Worm (Caenorhabditis elegans) whole organism, mixed stage, embryonic: ENCODE measurements around the gene gcy-6.

Experiments
- M03D4.4 ChIP-seq: sonication (generic microtip); optimal IDR thresholded peaks from 2 replicates; lab custom pipeline; 2017; ENCODE audit warnings: mild to moderate bottlenecking, missing genetic modification characterization, missing compliant biosample characterization
- bed-3 ChIP-seq: fragments of 200-800 bp; sonication (Bioruptor generic); optimal IDR thresholded peaks from 3 replicates; lab custom pipeline; 2018; ENCODE audit warnings: mild to moderate bottlenecking, missing genetic modification characterization, moderate library complexity, missing compliant biosample characterization
- blmp-1 ChIP-seq: fragments of 150-350 bp; optimal IDR thresholded peaks from 2 replicates; lab custom pipeline; 2014; ENCODE audit warnings: missing biosample characterization, missing genetic modification characterization
- ceh-39 ChIP-seq: fragments of 150-350 bp; optimal IDR thresholded peaks from 2 replicates; lab custom pipeline; 2014; ENCODE audit warnings: missing biosample characterization, missing genetic modification characterization
- ceh-43 ChIP-seq: fragments of 200-800 bp; sonication (Bioruptor generic); optimal IDR thresholded peaks from 2 replicates; lab custom pipeline; 2018; ENCODE audit warnings: mild to moderate bottlenecking, missing genetic modification characterization, moderate library complexity, missing compliant biosample characterization
- ceh-83 ChIP-seq: fragments of 200-800 bp; sonication (Bioruptor generic); optimal IDR thresholded peaks from 2 replicates; lab custom pipeline; 2018; ENCODE audit warnings: mild to moderate bottlenecking, missing genetic modification characterization, missing compliant biosample characterization
- ces-1 ChIP-seq: fragments of 150-350 bp; optimal IDR thresholded peaks from 2 replicates; lab custom pipeline; 2014; ENCODE audit warnings: missing biosample characterization, missing genetic modification reagents, missing genetic modification characterization
- cnd-1 ChIP-seq: fragments of 200-800 bp; sonication (Bioruptor generic); optimal IDR thresholded peaks from 2 replicates; lab custom pipeline; 2018; ENCODE audit warnings: mild to moderate bottlenecking, missing genetic modification characterization, missing compliant biosample characterization
- drap-1 ChIP-seq: fragments of 200-800 bp; sonication (Bioruptor generic); optimal IDR thresholded peaks from 3 replicates; lab custom pipeline; 2018; ENCODE audit warnings: mild to moderate bottlenecking, missing genetic modification characterization, missing compliant biosample characterization
- elt-1 ChIP-seq: sonication (generic microtip); optimal IDR thresholded peaks from 2 replicates; lab custom pipeline; 2017; ENCODE audit warnings: missing genetic modification characterization, mild to moderate bottlenecking, missing compliant biosample characterization, antibody characterized with exemption, moderate library complexity, borderline replicate concordance; ENCODE audit not compliant: insufficient read depth
- elt-3 ChIP-seq: fragments of 150-350 bp; optimal IDR thresholded peaks from 2 replicates; lab custom pipeline; 2014; ENCODE audit warnings: missing biosample characterization, missing genetic modification characterization
- flh-1 ChIP-seq: fragments of 200-800 bp; sonication (Bioruptor generic); optimal IDR thresholded peaks from 2 replicates; lab custom pipeline; 2018; ENCODE audit warnings: mild to moderate bottlenecking, missing genetic modification characterization, moderate library complexity, missing compliant biosample characterization
- ham-2 ChIP-seq: fragments of 200-800 bp; sonication (Bioruptor generic); optimal IDR thresholded peaks from 2 replicates; lab custom pipeline; 2018; ENCODE audit warnings: mild to moderate bottlenecking, missing genetic modification characterization, missing compliant biosample characterization
- hlh-1 ChIP-seq: fragments of 150-350 bp; optimal IDR thresholded peaks from 2 replicates; lab custom pipeline; 2014; ENCODE audit warnings: missing biosample characterization, missing genetic modification reagents, missing genetic modification characterization
- lin-13 ChIP-seq: fragments of 150-350 bp; optimal IDR thresholded peaks from 2 replicates; lab custom pipeline; 2014; ENCODE audit warnings: missing biosample characterization, missing genetic modification characterization
- lin-32 ChIP-seq: fragments of 200-800 bp; sonication (Bioruptor generic); optimal IDR thresholded peaks from 2 replicates; lab custom pipeline; 2018; ENCODE audit warnings: mild to moderate bottlenecking, missing genetic modification characterization, missing compliant biosample characterization
- lsy-2 ChIP-seq: fragments of 150-350 bp; optimal IDR thresholded peaks from 2 replicates; lab custom pipeline; 2014; ENCODE audit warnings: missing biosample characterization, missing genetic modification characterization
- mab-5 ChIP-seq: fragments of 150-350 bp; optimal IDR thresholded peaks from 2 replicates; lab custom pipeline; 2014; ENCODE audit warnings: missing biosample characterization, missing genetic modification characterization
- mep-1 ChIP-seq: fragments of 150-350 bp; optimal IDR thresholded peaks from 2 replicates; lab custom pipeline; 2017; ENCODE audit warnings: missing biosample characterization, missing genetic modification reagents, missing genetic modification characterization, inconsistent platforms
- mls-2 ChIP-seq: sonication (generic microtip); optimal IDR thresholded peaks from 2 replicates; lab custom pipeline; 2016; ENCODE audit warnings: mild to moderate bottlenecking, missing genetic modification characterization, moderate library complexity, missing compliant biosample characterization
- nhr-12 ChIP-seq: fragments of 150-350 bp; optimal IDR thresholded peaks from 2 replicates; lab custom pipeline; 2014; ENCODE audit warnings: missing biosample characterization, missing genetic modification characterization
- nhr-237 ChIP-seq: fragments of 150-350 bp; optimal IDR thresholded peaks from 2 replicates; lab custom pipeline; 2014; ENCODE audit warnings: missing biosample characterization, missing genetic modification characterization
- nhr-28 ChIP-seq: fragments of 150-350 bp; optimal IDR thresholded peaks from 2 replicates; lab custom pipeline; 2014; ENCODE audit warnings: missing biosample characterization, missing genetic modification characterization
- nhr-76 ChIP-seq: sonication (generic microtip); optimal IDR thresholded peaks from 2 replicates; lab custom pipeline; 2017; ENCODE audit warnings: missing biosample characterization, missing genetic modification characterization
- pha-4 ChIP-seq: fragments of 150-350 bp; optimal IDR thresholded peaks from 2 replicates; lab custom pipeline; 2018; ENCODE audit warnings: missing biosample characterization, missing genetic modification reagents, missing genetic modification characterization
- sem-2 ChIP-seq: fragments of 200-800 bp; sonication (Bioruptor generic); optimal IDR thresholded peaks from 2 replicates; lab custom pipeline; 2018; ENCODE audit warnings: mild to moderate bottlenecking, missing genetic modification characterization, missing compliant biosample characterization
- snpc-4 ChIP-seq: fragments of 150-350 bp; optimal IDR thresholded peaks from 2 replicates; lab custom pipeline; 2014; ENCODE audit warnings: missing biosample characterization, missing genetic modification characterization
- sptf-1 ChIP-seq: sonication (generic microtip); optimal IDR thresholded peaks from 2 replicates; lab custom pipeline; 2017; ENCODE audit warnings: mild to moderate bottlenecking, missing genetic modification characterization, moderate library complexity, missing compliant biosample characterization
- tbx-8 ChIP-seq: fragments of 200-800 bp; sonication (Bioruptor generic); optimal IDR thresholded peaks from 2 replicates; lab custom pipeline; 2018; ENCODE audit warnings: mild to moderate bottlenecking, missing genetic modification characterization, moderate library complexity, missing compliant biosample characterization
- unc-120 ChIP-seq: sonication (generic microtip); optimal IDR thresholded peaks from 2 replicates; lab custom pipeline; 2017; ENCODE audit warnings: missing genetic modification characterization, missing compliant biosample characterization; ENCODE audit not compliant: poor library complexity, severe bottlenecking
- unc-39 ChIP-seq: fragments of 150-350 bp; optimal IDR thresholded peaks from 2 replicates; lab custom pipeline; 2014; ENCODE audit warnings: missing biosample characterization, missing genetic modification characterization
- unc-62 ChIP-seq: fragments of 150-350 bp; optimal IDR thresholded peaks from 2 replicates; lab custom pipeline; 2014; ENCODE audit warnings: missing biosample characterization, missing genetic modification reagents, missing genetic modification characterization
- zip-8 ChIP-seq: fragments of 150-350 bp; optimal IDR thresholded peaks from 2 replicates; lab custom pipeline; 2014; ENCODE audit warnings: missing biosample characterization, missing genetic modification characterization
- ztf-11 ChIP-seq: fragments of 150-350 bp; optimal IDR thresholded peaks from 2 replicates; lab custom pipeline; 2014; ENCODE audit warnings: missing biosample characterization, missing genetic modification characterization

The gcy-6 gene

ce11 chrV:10350054-10350453, 36.2 kb upstream of the gcy-6 start, which contains the start of gene K07C5.9:
Gene K07C5.9, minus strand, starts transcription at chrV:10350154.
- TF ChIP-seq nhr-76 (no peak), flh-1 (no peak), elt-1 (tag; lab: Kevin White, UChicago) (no peak), ceh-83 (no peak), bed-3 (no peak), zip-8 (tag; lab: Kevin White, UChicago) (no peak), mab-5 (no peak), hlh-1 (tag; lab: Kevin White, UChicago) (no peak), lsy-2 (tag; lab: Kevin White, UChicago) (no peak), blmp-1 (tag; lab: Kevin White, UChicago) (no peak), cnd-1 (tag; lab: Kevin White, UChicago) (no peak)

ce11 chrV:10342904-10343303, 29.1 kb upstream of the gcy-6 start, which contains the start of gene K07C5.3:
Gene K07C5.3, plus strand, starts transcription at chrV:10343032.
- no peak for TF ChIP-seq mep-1
- no peak for TF ChIP-seq ceh-83

ce11 chrV:10341905-10342328, 28.1 kb upstream of the gcy-6 start, which contains the start of gene K07C5.13:
Gene K07C5.13, plus strand, starts transcription at chrV:10342055.
- TF ChIP-seq sptf-1 (peak; percentile 46), drap-1 (peak; percentile 33), cnd-1 (tag; lab: Kevin White, UChicago) (peak; percentile 25), lin-13 (tag; lab: Kevin White, UChicago) (peak; percentile 37)

ce11 chrV:10339200-10339599, 25.3 kb upstream of the gcy-6 start, which contains the start of gene K07C5.2:
Gene K07C5.2, plus strand, starts transcription at chrV:10339500.
- TF ChIP-seq cnd-1 (tag; lab: Kevin White, UChicago) (no peak), M03D4.4 (no peak), blmp-1 (tag; lab: Kevin White, UChicago) (no peak), ceh-39 (no peak), ztf-11 (tag; lab: Kevin White, UChicago) (no peak), ces-1 (GFP tag; lab: Kevin White, UChicago) (no peak), nhr-12 (tag; lab: Kevin White, UChicago) (no peak), lin-32 (GFP tag; lab: Kevin White, UChicago) (no peak), drap-1 (no peak), tbx-8 (GFP tag; lab: Kevin White, UChicago) (no peak), unc-39 (tag; lab: Kevin White, UChicago) (no peak), elt-3 (tag; lab: Kevin White, UChicago) (no peak), ham-2 (GFP tag; lab: Kevin White, UChicago) (no peak), nhr-28 (no peak), elt-1 (tag; lab: Kevin White, UChicago) (no peak), snpc-4 (tag; lab: Kevin White, UChicago) (no peak), ceh-43 (no peak), sptf-1 (no peak), unc-120 (tag; lab: Kevin White, UChicago) (no peak)

- TF ChIP-seq sem-2 (GFP tag; lab: Kevin White, UChicago) = no peak
- TF ChIP-seq mab-5 = no peak
- TF ChIP-seq lin-13 (tag; lab: Kevin White, UChicago) = no peak
- TF ChIP-seq zip-8 (tag; lab: Kevin White, UChicago) = no peak
- TF ChIP-seq hlh-1 (tag; lab: Kevin White, UChicago) = no peak
- no peak for TF ChIP-seq nhr-76
- TF ChIP-seq lsy-2 (tag; lab: Kevin White, UChicago) = peak; percentile 16
- peak; percentile 38 for TF ChIP-seq nhr-237 (tag; lab: Kevin White, UChicago)
- TF ChIP-seq M03D4.4 = no peak
- TF ChIP-seq blmp-1 (tag; lab: Kevin White, UChicago) = no peak
- no peak for TF ChIP-seq mep-1
- TF ChIP-seq ham-2 (GFP tag; lab: Kevin White, UChicago) = no peak
- TF ChIP-seq tbx-8 (GFP tag; lab: Kevin White, UChicago) = no peak
- TF ChIP-seq snpc-4 (tag; lab: Kevin White, UChicago) = no peak
- no peak for TF ChIP-seq mls-2 (tag; lab: Kevin White, UChicago)
- no peak for TF ChIP-seq nhr-28
- TF ChIP-seq ceh-83 = no peak
- no peak for TF ChIP-seq nhr-12 (tag; lab: Kevin White, UChicago)
- no peak for TF ChIP-seq bed-3
- no peak for TF ChIP-seq flh-1
- TF ChIP-seq cnd-1 (tag; lab: Kevin White, UChicago) = no peak
- TF ChIP-seq sptf-1 = no peak
- no peak for TF ChIP-seq lin-32 (GFP tag; lab: Kevin White, UChicago)
- peak; percentile 48 for TF ChIP-seq ces-1 (GFP tag; lab: Kevin White, UChicago)
- TF ChIP-seq drap-1 = no peak
- TF ChIP-seq pha-4 (tag; lab: Kevin White, UChicago) = peak; percentile 15
- TF ChIP-seq unc-62 (GFP tag; lab: Kevin White, UChicago) = no peak
- no peak for TF ChIP-seq elt-1 (tag; lab: Kevin White, UChicago)
- peak; percentile 12 for TF ChIP-seq ceh-39
- no peak for TF ChIP-seq ceh-43
- TF ChIP-seq unc-120 (tag; lab: Kevin White, UChicago) = no peak
- no peak for TF ChIP-seq ztf-11 (tag; lab: Kevin White, UChicago)
- no peak for TF ChIP-seq unc-39 (tag; lab: Kevin White, UChicago)
These were observed 24.6 kb upstream of the gcy-6 start, which contains the start of gene arx-2 for ce11 chrV:10338305-10338992. Gene arx-2, minus strand, starts transcription at chrV:10338355.
